Worm (Caenorhabditis elegans) whole organism, late embryonic: ENCODE results near the gene F22E12.3.
"Not testable (repeated sequence)": the region's sequence is repeated elsewhere in the genome, so short reads cannot be mapped to it uniquely, and the experiment has no call there.

Source experiments
- F13H6.1 ChIP-seq: sonication (generic microtip); optimal IDR thresholded peaks from 2 replicates; lab custom pipeline; 2016; ENCODE audit warnings: missing genetic modification characterization, missing compliant biosample characterization
- K02D7.2 ChIP-seq: sonication (generic microtip); optimal IDR thresholded peaks from 2 replicates; lab custom pipeline; 2017; ENCODE audit warnings: mild to moderate bottlenecking, missing genetic modification characterization, missing compliant biosample characterization
- ama-1 ChIP-seq: fragments of 150-350 bp; optimal IDR thresholded peaks from 2 replicates; lab custom pipeline; 2014
- ceh-14 ChIP-seq: sonication (generic microtip); optimal IDR thresholded peaks from 2 replicates; lab custom pipeline; 2016; ENCODE audit warnings: missing genotype, missing genetic modification characterization, missing compliant biosample characterization
- hlh-13 ChIP-seq: fragments of 200-800 bp; sonication (Bioruptor generic); optimal IDR thresholded peaks from 2 replicates; lab custom pipeline; 2018; ENCODE audit warnings: mild to moderate bottlenecking, missing genetic modification characterization, missing compliant biosample characterization
- pros-1 ChIP-seq: fragments of 150-350 bp; optimal IDR thresholded peaks from 2 replicates; lab custom pipeline; 2014; ENCODE audit warnings: missing biosample characterization, missing genetic modification reagents, missing genetic modification characterization

DNA sequence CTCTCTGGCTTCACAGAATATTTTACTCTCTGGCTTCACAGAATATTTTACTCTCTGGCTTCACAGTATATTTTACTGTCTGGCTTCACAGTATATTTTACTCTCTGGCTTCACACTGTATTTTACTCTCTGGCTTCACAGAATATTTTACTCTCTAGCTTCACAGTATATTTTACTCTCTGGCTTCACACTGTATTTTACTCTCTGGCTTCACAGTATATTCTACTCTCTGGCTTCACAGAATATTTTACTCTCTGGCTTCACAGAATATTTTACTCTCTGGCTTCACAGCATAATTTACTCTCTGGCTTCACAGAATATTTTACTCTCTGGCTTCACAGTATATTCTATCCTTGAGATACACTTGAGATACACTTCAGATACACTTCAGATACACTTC, 12.8 kb downstream of the F22E12.3 start:
- not testable (repeated sequence) for TF ChIP-seq hlh-13 (GFP tag; lab: Kevin White, UChicago); F13H6.1 (tag; lab: Kevin White, UChicago); ama-1 (lab: Kevin White, UChicago); pros-1; ceh-14 (tag; lab: Kevin White, UChicago); K02D7.2 (tag; lab: Kevin White, UChicago)
